Fruit fly (Drosophila melanogaster): ENCODE results near the gene wtrw.
A peak's percentile ranks its signal among the peaks of the same experiment; 100 is the strongest.

- TF ChIP-seq cyc (GFP tag; optimal IDR thresholded peaks at IDR 0.05) (peak; percentile 55), fd59A (GFP tag; optimal IDR thresholded peaks at IDR 0.05) (peak; percentile 78), net (GFP tag; optimal IDR thresholded peaks at IDR 0.05) (peak; percentile 86), CG6792 (GFP tag; optimal IDR thresholded peaks at IDR 0.05) (no peak), Lpt (GFP tag; optimal IDR thresholded peaks at IDR 0.05) (peak; percentile 94), Blimp-1 (GFP tag; optimal IDR thresholded peaks at IDR 0.05) (no peak), CG15336 (GFP tag; IDR thresholded peaks at IDR 0.05) (peak; percentile 98), CG8319 (GFP tag; optimal IDR thresholded peaks at IDR 0.05) (peak; percentile 85), Hr39 (GFP tag; optimal IDR thresholded peaks at IDR 0.05) (no peak), CG7368 (GFP tag; optimal IDR thresholded peaks at IDR 0.05) (peak; percentile 88), Sox15 (GFP tag; optimal IDR thresholded peaks at IDR 0.05) (peak; percentile 55), Ets96B (tag; optimal IDR thresholded peaks at IDR 0.05) (peak; percentile 91), Smox (GFP tag; optimal IDR thresholded peaks at IDR 0.05) (no peak)
These were observed 4.3 kb downstream of the wtrw start for dm6 chr3R:7895457-7895856.
